Worm (Caenorhabditis elegans): ENCODE data around the gene F49C12.12.

ce11 chrIV:9300127-9300526 is 20.8 kb downstream of the F49C12.12 start, which contains the start of gene F49C12.3:
- TF ChIP-seq skn-1 (tag; optimal IDR thresholded peaks at IDR 0.05): no peak
- TF ChIP-seq alr-1 (tag; optimal IDR thresholded peaks at IDR 0.05; ENCODE audit: borderline replicate concordance): no peak
- TF ChIP-seq fkh-10 (GFP tag; optimal IDR thresholded peaks at IDR 0.05): no peak
- no peak for TF ChIP-seq unc-62 (GFP tag; optimal IDR thresholded peaks at IDR 0.05)
- TF ChIP-seq snu-23 (GFP tag; optimal IDR thresholded peaks at IDR 0.05): no peak
- TF ChIP-seq mef-2 (tag; optimal IDR thresholded peaks at IDR 0.05): no peak
- TF ChIP-seq elt-2 (tag; optimal IDR thresholded peaks at IDR 0.05): no peak

Data from whole organism, L1 larva.